Fruit fly (Drosophila melanogaster) whole organism, embryonic: Measurements from ENCODE around the gene eca.

Source experiments
- Atf-2 ChIP-seq: fragments of 200-800 bp; sonication (Bioruptor generic); optimal IDR thresholded peaks from 2 replicates; lab custom pipeline; 2016; ENCODE audit warnings: missing biosample characterization, missing genetic modification characterization
- Bgb ChIP-seq: fragments of 200-800 bp; sonication (Bioruptor generic); IDR thresholded peaks from 2 replicates; pipeline ENCODE4 v1.3.6; 2022; ENCODE audit warnings: missing biosample characterization, missing genetic modification characterization; ENCODE audit not compliant: partially characterized antibody
- CG1024 ChIP-seq: fragments of 200-800 bp; sonication (Bioruptor generic); IDR thresholded peaks from 2 replicates; pipeline ENCODE4 v1.3.6; 2022; ENCODE audit warnings: missing biosample characterization, missing genetic modification characterization
- CG10267 ChIP-seq: fragments of 200-800 bp; sonication (Bioruptor generic); optimal IDR thresholded peaks from 2 replicates; lab custom pipeline; 2018; ENCODE audit warnings: missing biosample characterization, mild to moderate bottlenecking, missing genetic modification characterization, moderate library complexity
- CG10959 ChIP-seq: fragments of 200-800 bp; sonication (Bioruptor generic); IDR thresholded peaks from 2 replicates; pipeline ENCODE4 v1.3.6; 2022; ENCODE audit warnings: missing biosample characterization, missing genetic modification characterization
- CG11560 ChIP-seq: fragments of 200-800 bp; sonication (Bioruptor generic); IDR thresholded peaks from 3 replicates; pipeline ENCODE4 v1.3.6; 2022; ENCODE audit warnings: missing biosample characterization, missing genetic modification characterization
- CG11695 ChIP-seq: fragments of 200-800 bp; sonication (Bioruptor generic); IDR thresholded peaks from 3 replicates; pipeline ENCODE4 v1.3.6; 2022; ENCODE audit warnings: missing biosample characterization, missing genetic modification characterization
- CG12219 ChIP-seq: fragments of 200-800 bp; sonication (Bioruptor generic); optimal IDR thresholded peaks from 3 replicates; lab custom pipeline; 2018; ENCODE audit warnings: missing biosample characterization, mild to moderate bottlenecking, missing genetic modification characterization
- CG13775 ChIP-seq: fragments of 200-800 bp; sonication (Bioruptor generic); optimal IDR thresholded peaks from 3 replicates; lab custom pipeline; 2017; ENCODE audit warnings: missing biosample characterization, mild to moderate bottlenecking, missing genetic modification characterization
- CG14710 ChIP-seq: fragments of 200-800 bp; sonication (Bioruptor generic); optimal IDR thresholded peaks from 3 replicates; lab custom pipeline; 2019; ENCODE audit warnings: missing biosample characterization, mild to moderate bottlenecking, missing genetic modification characterization, moderate library complexity
- CG15011 ChIP-seq: fragments of 200-800 bp; sonication (Bioruptor generic); optimal IDR thresholded peaks from 3 replicates; lab custom pipeline; 2018; ENCODE audit warnings: missing biosample characterization, mild to moderate bottlenecking, missing genetic modification characterization
- CG1529 ChIP-seq: fragments of 200-800 bp; sonication (Bioruptor generic); optimal IDR thresholded peaks from 3 replicates; lab custom pipeline; 2018; ENCODE audit warnings: missing biosample characterization, missing genetic modification characterization
- CG1792 ChIP-seq: fragments of 200-800 bp; sonication (Bioruptor generic); optimal IDR thresholded peaks from 2 replicates; lab custom pipeline; 2016; ENCODE audit warnings: missing biosample characterization, missing genetic modification characterization
- CG18764 ChIP-seq: fragments of 200-800 bp; sonication (Bioruptor generic); optimal IDR thresholded peaks from 3 replicates; lab custom pipeline; 2016; ENCODE audit warnings: missing biosample characterization, missing genetic modification characterization
- CG30020 ChIP-seq: fragments of 200-800 bp; optimal IDR thresholded peaks from 2 replicates; lab custom pipeline; 2019; ENCODE audit warnings: missing biosample characterization, mild to moderate bottlenecking, missing genetic modification characterization, moderate library complexity
- CG33557 ChIP-seq: fragments of 200-800 bp; sonication (Bioruptor generic); optimal IDR thresholded peaks from 2 replicates; lab custom pipeline; 2019; ENCODE audit warnings: missing biosample characterization, mild to moderate bottlenecking, missing genetic modification characterization, moderate library complexity
- CG3407 ChIP-seq: fragments of 200-800 bp; sonication (Bioruptor generic); optimal IDR thresholded peaks from 2 replicates; lab custom pipeline; 2018; ENCODE audit warnings: missing biosample characterization, mild to moderate bottlenecking, missing genetic modification characterization
- CG4404 ChIP-seq: fragments of 200-800 bp; sonication (Bioruptor generic); IDR thresholded peaks from 2 replicates; pipeline ENCODE4 v1.3.6; 2022; ENCODE audit warnings: missing biosample characterization, missing genetic modification characterization
- CG4820 ChIP-seq: fragments of 200-800 bp; sonication (Bioruptor generic); optimal IDR thresholded peaks from 3 replicates; lab custom pipeline; 2016; ENCODE audit warnings: missing biosample characterization, missing genetic modification characterization
- CG6272 ChIP-seq: fragments of 200-800 bp; sonication (Bioruptor generic); IDR thresholded peaks from 2 replicates; pipeline ENCODE4 v1.3.6; 2022; ENCODE audit warnings: missing biosample characterization, missing genetic modification characterization
- CG6683 ChIP-seq: fragments of 200-800 bp; sonication (Bioruptor generic); optimal IDR thresholded peaks from 2 replicates; lab custom pipeline; 2017; ENCODE audit warnings: missing biosample characterization, mild to moderate bottlenecking, missing genetic modification characterization, missing genetic modification reagents
- CG9437 ChIP-seq: fragments of 200-800 bp; sonication (Bioruptor generic); optimal IDR thresholded peaks from 2 replicates; lab custom pipeline; 2018; ENCODE audit warnings: missing biosample characterization, mild to moderate bottlenecking, missing genetic modification characterization
- CG9817 ChIP-seq: fragments of 200-800 bp; sonication (Bioruptor generic); optimal IDR thresholded peaks from 2 replicates; lab custom pipeline; 2018; ENCODE audit warnings: missing biosample characterization, mild to moderate bottlenecking, missing genetic modification characterization, moderate library complexity
- Dad ChIP-seq: fragments of 200-800 bp; sonication (Bioruptor generic); optimal IDR thresholded peaks from 3 replicates; lab custom pipeline; 2016; ENCODE audit warnings: missing biosample characterization, missing genetic modification characterization
- Dref ChIP-seq: fragments of 200-800 bp; sonication (Bioruptor generic); IDR thresholded peaks from 2 replicates; pipeline ENCODE4 v1.3.6; 2022; ENCODE audit warnings: missing biosample characterization, missing genetic modification characterization
- Fer1 ChIP-seq: fragments of 200-800 bp; sonication (Bioruptor generic); optimal IDR thresholded peaks from 2 replicates; lab custom pipeline; 2017; ENCODE audit warnings: missing biosample characterization, mild to moderate bottlenecking, missing genetic modification characterization
- Fer2 ChIP-seq: fragments of 200-800 bp; sonication (Bioruptor generic); optimal IDR thresholded peaks from 2 replicates; lab custom pipeline; 2018; ENCODE audit warnings: missing biosample characterization, mild to moderate bottlenecking, missing genetic modification characterization, moderate library complexity
- MESR4 ChIP-seq: fragments of 200-800 bp; sonication (Bioruptor generic); optimal IDR thresholded peaks from 2 replicates; lab custom pipeline; 2018; ENCODE audit warnings: missing biosample characterization, mild to moderate bottlenecking, missing genetic modification characterization, moderate library complexity
- Myb ChIP-seq: fragments of 200-800 bp; sonication (Bioruptor generic); optimal IDR thresholded peaks from 2 replicates; lab custom pipeline; 2016; ENCODE audit warnings: missing biosample characterization, missing genetic modification characterization
- Nf-YA ChIP-seq: fragments of 200-800 bp; sonication (Bioruptor generic); IDR thresholded peaks from 2 replicates; pipeline ENCODE4 v1.3.6; 2022; ENCODE audit warnings: missing biosample characterization, missing genetic modification characterization
- Oli ChIP-seq: fragments of 200-800 bp; sonication (Bioruptor generic); optimal IDR thresholded peaks from 2 replicates; lab custom pipeline; 2018; ENCODE audit warnings: missing biosample characterization, mild to moderate bottlenecking, missing genetic modification characterization, moderate library complexity
- Opbp ChIP-seq: fragments of 200-800 bp; sonication (Bioruptor generic); IDR thresholded peaks from 3 replicates; pipeline ENCODE4 v1.3.6; 2022; ENCODE audit warnings: missing biosample characterization, missing genetic modification characterization; ENCODE audit not compliant: partially characterized antibody
- PHDP ChIP-seq: fragments of 200-800 bp; sonication (Bioruptor generic); optimal IDR thresholded peaks from 3 replicates; lab custom pipeline; 2018; ENCODE audit warnings: missing biosample characterization, mild to moderate bottlenecking, missing genetic modification characterization, moderate library complexity
- Scr ChIP-seq: fragments of 200-800 bp; sonication (Bioruptor generic); IDR thresholded peaks from 2 replicates; pipeline ENCODE4 v1.3.6; 2022; ENCODE audit warnings: missing biosample characterization, missing genetic modification characterization; ENCODE audit not compliant: partially characterized antibody
- Sin3A ChIP-seq: fragments of >200 bp; optimal IDR thresholded peaks from 2 replicates; lab custom pipeline; 2018
- Six4 ChIP-seq: fragments of 200-800 bp; sonication (Bioruptor generic); optimal IDR thresholded peaks from 2 replicates; lab custom pipeline; 2016; ENCODE audit warnings: missing biosample characterization, missing genetic modification characterization
- bbx ChIP-seq: fragments of 200-800 bp; sonication (Bioruptor generic); IDR thresholded peaks from 2 replicates; pipeline ENCODE4 v1.3.6; 2022; ENCODE audit warnings: missing biosample characterization, missing genetic modification characterization; ENCODE audit not compliant: partially characterized antibody
- chn ChIP-seq: fragments of 200-800 bp; sonication (Bioruptor generic); optimal IDR thresholded peaks from 2 replicates; lab custom pipeline; 2016; ENCODE audit warnings: missing biosample characterization, missing genetic modification characterization
- dati ChIP-seq: fragments of 200-800 bp; sonication (Bioruptor generic); IDR thresholded peaks from 2 replicates; pipeline ENCODE4 v1.3.6; 2022; ENCODE audit warnings: missing biosample characterization, missing genetic modification characterization
- fd96Cb ChIP-seq: fragments of 200-800 bp; sonication (Bioruptor generic); optimal IDR thresholded peaks from 2 replicates; lab custom pipeline; 2018; ENCODE audit warnings: missing biosample characterization, mild to moderate bottlenecking, missing genetic modification characterization, moderate library complexity
- gem ChIP-seq: fragments of 200-800 bp; sonication (Bioruptor generic); optimal IDR thresholded peaks from 2 replicates; lab custom pipeline; 2019; ENCODE audit warnings: missing biosample characterization, mild to moderate bottlenecking, missing genetic modification characterization, moderate library complexity
- insv ChIP-seq, 2 experiments: fragments of 200-800 bp; sonication (Bioruptor generic); optimal IDR thresholded peaks; 3 replicates each; lab custom pipeline; 2016 to 2018; ENCODE audit warnings: missing biosample characterization in 2 of 2, missing genetic modification characterization in 2 of 2
- inv ChIP-seq: fragments of 200-800 bp; sonication (Bioruptor generic); IDR thresholded peaks from 2 replicates; pipeline ENCODE4 v1.3.6; 2022; ENCODE audit warnings: missing biosample characterization, missing genetic modification characterization; ENCODE audit not compliant: partially characterized antibody
- lbe ChIP-seq: fragments of 200-800 bp; sonication (Bioruptor generic); optimal IDR thresholded peaks from 2 replicates; lab custom pipeline; 2016; ENCODE audit warnings: missing biosample characterization, mild to moderate bottlenecking, missing genetic modification characterization
- repo ChIP-seq: fragments of 200-800 bp; sonication (Bioruptor generic); optimal IDR thresholded peaks from 2 replicates; lab custom pipeline; 2016; ENCODE audit warnings: missing biosample characterization, missing genetic modification characterization
- rib ChIP-seq: fragments of 200-800 bp; sonication (Bioruptor generic); IDR thresholded peaks from 2 replicates; pipeline ENCODE4 v1.3.6; 2022; ENCODE audit warnings: missing biosample characterization, missing genetic modification characterization
- sr ChIP-seq: fragments of 200-800 bp; sonication (Bioruptor generic); IDR thresholded peaks from 3 replicates; pipeline ENCODE4 v1.3.6; 2022; ENCODE audit warnings: missing biosample characterization, missing genetic modification characterization
- tna ChIP-seq: fragments of 200-800 bp; sonication (Bioruptor generic); IDR thresholded peaks from 2 replicates; pipeline ENCODE4 v1.3.6; 2022; ENCODE audit warnings: missing biosample characterization, missing genetic modification characterization; ENCODE audit not compliant: partially characterized antibody
- trh ChIP-seq: fragments of 200-800 bp; sonication (Bioruptor generic); optimal IDR thresholded peaks from 2 replicates; lab custom pipeline; 2016; ENCODE audit warnings: missing biosample characterization, missing genetic modification characterization
- usp ChIP-seq: fragments of >200 bp; optimal IDR thresholded peaks from 2 replicates; lab custom pipeline; 2017; ENCODE audit warnings: missing biosample characterization, missing genetic modification characterization
- vnd ChIP-seq: fragments of 200-800 bp; sonication (Bioruptor generic); IDR thresholded peaks from 3 replicates; pipeline ENCODE4 v1.3.6; 2022; ENCODE audit warnings: missing biosample characterization, missing genetic modification characterization; ENCODE audit not compliant: partially characterized antibody

Gene eca

DNA sequence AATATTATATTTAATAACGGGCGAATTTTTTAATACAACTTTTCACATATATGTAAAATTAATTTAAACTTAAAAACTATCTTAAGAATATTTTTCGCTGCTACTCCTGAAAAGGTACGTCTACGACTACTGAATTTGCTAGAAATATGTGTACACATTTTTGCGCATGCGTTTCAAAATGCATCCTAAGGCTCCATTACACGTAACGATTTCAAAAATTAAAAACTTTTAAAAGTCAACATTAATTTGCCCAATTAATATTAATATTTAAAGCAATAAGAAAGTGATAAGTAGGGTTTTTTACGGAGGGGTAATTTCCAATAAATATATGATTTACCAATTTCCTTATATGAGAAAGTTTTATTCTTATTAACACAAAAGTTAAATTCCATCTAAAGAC lies 45.5 kb upstream of the eca start, which contains the start of gene FoxP (continued):
- no peak for TF ChIP-seq CG33557 (GFP tag; lab: Kevin White, UChicago)
- TF ChIP-seq Atf-2 (GFP tag; lab: Kevin White, UChicago) = no peak
- no peak for TF ChIP-seq Six4 (GFP tag; lab: Kevin White, UChicago)
- no peak for TF ChIP-seq CG13775
- peak; percentile 61 for TF ChIP-seq CG18764 (GFP tag; lab: Kevin White, UChicago)
- no peak for TF ChIP-seq CG6272 (GFP tag; lab: Robert Waterston, UW)
- TF ChIP-seq CG4820 = no peak
- no peak for TF ChIP-seq usp (GFP tag; lab: Kevin White, UChicago)
- TF ChIP-seq CG6683 (GFP tag; lab: Kevin White, UChicago) = no peak
- TF ChIP-seq Oli (tag; lab: Kevin White, UChicago) = no peak
- TF ChIP-seq sr (GFP tag; lab: Robert Waterston, UW) = no peak
- TF ChIP-seq CG12219 (GFP tag; lab: Kevin White, UChicago) = no peak
- no peak for TF ChIP-seq Myb
- no peak for TF ChIP-seq Dad (GFP tag; lab: Kevin White, UChicago)
- no peak for TF ChIP-seq rib (GFP tag; lab: Robert Waterston, UW)
- TF ChIP-seq Dref (GFP tag; lab: Robert Waterston, UW) = no peak
- TF ChIP-seq CG9817 = no peak
- TF ChIP-seq Fer1 (GFP tag; lab: Kevin White, UChicago) = no peak
- peak; percentile 46 for TF ChIP-seq gem (tag; lab: Kevin White, UChicago)
- no peak for TF ChIP-seq Fer2 (tag; lab: Kevin White, UChicago)
- TF ChIP-seq CG11560 (tag; lab: Robert Waterston, UW) = no peak
- TF ChIP-seq CG14710 (tag; lab: Kevin White, UChicago) = peak; percentile 25
- TF ChIP-seq CG1529 = no peak
- peak; percentile 19 for TF ChIP-seq PHDP (tag; lab: Kevin White, UChicago)
- TF ChIP-seq CG30020 (tag; lab: Kevin White, UChicago) = peak; percentile 62
- TF ChIP-seq CG1024 (GFP tag; lab: Robert Waterston, UW) = no peak
- no peak for TF ChIP-seq insv (GFP tag; optimal IDR thresholded peaks at IDR 0.05; lab: Kevin White, UChicago)
- TF ChIP-seq CG4404 = no peak
- no peak for TF ChIP-seq CG11695
- no peak for TF ChIP-seq CG15011
- TF ChIP-seq MESR4 = no peak
- TF ChIP-seq trh (GFP tag; lab: Kevin White, UChicago) = no peak

DNA sequence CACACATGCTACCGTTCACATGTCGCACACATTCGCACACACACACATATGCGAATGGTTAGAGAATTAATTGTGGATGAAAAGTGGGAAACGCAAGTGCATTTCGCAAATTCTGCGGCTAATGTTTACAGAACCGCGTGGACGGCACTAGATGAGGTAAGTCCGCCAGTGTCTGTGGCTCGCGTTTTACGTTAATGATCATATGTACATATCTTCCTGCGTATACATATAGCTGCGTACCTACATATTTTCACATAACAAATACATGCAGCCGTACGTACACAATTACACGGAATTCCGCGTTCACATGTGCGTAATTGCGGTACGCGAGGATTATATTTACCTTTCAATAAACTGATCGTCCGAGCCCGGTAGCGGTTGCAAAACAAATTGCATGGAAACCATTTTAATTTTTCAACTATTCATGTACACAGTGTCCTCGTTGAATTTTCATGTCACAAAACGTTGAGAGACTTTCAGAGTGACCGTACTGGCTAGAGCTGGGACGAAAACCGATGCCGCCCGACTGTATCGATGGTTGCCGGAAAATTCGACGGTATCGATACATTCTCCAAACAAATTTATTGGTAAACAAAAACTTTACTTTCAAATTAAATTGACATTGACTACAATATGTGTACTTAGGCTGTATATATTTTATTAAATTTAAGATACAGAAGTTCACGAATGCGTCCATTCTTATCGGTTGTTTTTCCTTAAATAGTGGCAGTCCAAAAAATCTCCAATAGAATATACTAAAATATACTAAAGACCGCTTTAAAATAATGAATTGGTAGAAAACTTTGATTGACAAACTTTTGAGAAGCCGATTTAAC lies 40.1 kb upstream of the eca start, which contains the start of gene hyd:
Gene hyd (minus strand): TSS at position 495 of the 836 bp plus-strand sequence.
- TF ChIP-seq CG10267 (tag; lab: Kevin White, UChicago) (peak; percentile 43), Scr (peak; percentile 88), repo (GFP tag; lab: Kevin White, UChicago) (no peak), CG1792 (GFP tag; lab: Kevin White, UChicago) (peak; percentile 36), tna (peak; percentile 77), Bgb (peak; percentile 85), vnd (GFP tag; lab: Robert Waterston, UW) (peak; percentile 67; the same call in 2 of the 3 replicates), chn (GFP tag; lab: Kevin White, UChicago) (no peak), Opbp (GFP tag; lab: Robert Waterston, UW) (peak; percentile 87), bbx (GFP tag; lab: Robert Waterston, UW) (peak; percentile 82), dati (GFP tag; lab: Robert Waterston, UW) (no peak), Sin3A (lab: Kevin White, UChicago) (peak; percentile 70), Nf-YA (GFP tag; lab: Robert Waterston, UW) (peak; percentile 33; the same call in 1 of the 2 replicates), CG3407 (GFP tag; lab: Kevin White, UChicago) (no peak), lbe (GFP tag; lab: Kevin White, UChicago) (no peak), fd96Cb (tag; lab: Kevin White, UChicago) (no peak), CG10959 (GFP tag; lab: Robert Waterston, UW) (no peak), inv (peak; percentile 79), CG9437 (GFP tag; lab: Kevin White, UChicago) (peak; percentile 83)
